Fruit fly (Drosophila melanogaster): ENCODE results near the gene wus.

Gene wus

DNA sequence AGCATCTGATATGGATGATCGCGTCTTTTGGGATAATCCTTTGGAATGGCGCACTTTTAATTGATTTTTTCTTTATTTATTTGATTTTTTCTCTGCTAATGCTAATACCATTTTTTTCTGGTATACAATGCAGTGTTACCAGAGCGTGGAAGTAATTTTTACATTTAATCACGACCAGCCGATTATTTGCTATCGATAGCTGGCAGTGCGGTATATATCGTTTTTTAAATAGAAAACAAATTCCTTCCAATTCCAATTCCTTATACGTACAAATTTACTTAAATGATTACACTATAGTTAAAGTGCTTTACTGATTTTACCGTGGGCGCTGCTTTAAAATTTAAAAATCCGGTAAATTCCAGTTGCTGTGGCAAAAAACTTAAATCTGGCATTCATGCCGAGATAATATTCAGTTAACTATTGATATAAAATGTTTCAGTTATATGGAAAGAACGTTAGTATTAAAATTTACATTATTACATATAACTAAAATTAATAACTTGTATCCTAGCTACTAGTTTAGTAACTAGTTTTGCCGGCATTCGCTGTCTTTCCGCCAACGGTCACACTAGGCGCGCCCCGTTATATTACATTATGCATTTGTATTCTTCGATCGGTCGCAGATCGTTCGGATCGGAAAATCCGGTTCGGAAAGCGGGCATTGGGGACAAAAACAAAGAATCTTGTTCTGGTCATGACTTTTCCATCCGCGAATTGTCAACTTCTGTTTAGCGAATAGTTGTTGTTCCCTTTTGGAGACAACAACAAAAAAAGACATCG is 2.3 kb upstream of the wus start, which contains the start of the genes CG13001 and RhoGAP15B (continued):
- TF ChIP-seq CG11294 (GFP tag; IDR thresholded peaks at IDR 0.05) (no peak), CG31627 (GFP tag; optimal IDR thresholded peaks at IDR 0.05) (no peak), CG6808 (GFP tag; optimal IDR thresholded peaks at IDR 0.05) (no peak), Eip93F (GFP tag; optimal IDR thresholded peaks at IDR 0.05) (no peak), Eip78C (GFP tag) (peak; percentile 29), CG8319 (GFP tag; optimal IDR thresholded peaks at IDR 0.05) (no peak), CG8119 (GFP tag; IDR thresholded peaks at IDR 0.05) (no peak), net (GFP tag; optimal IDR thresholded peaks at IDR 0.05) (no peak), Ets96B (tag; optimal IDR thresholded peaks at IDR 0.05) (peak; percentile 2), svp (GFP tag) (no peak), cyc (GFP tag; optimal IDR thresholded peaks at IDR 0.05) (no peak), esn (GFP tag; optimal IDR thresholded peaks at IDR 0.05) (no peak), CG10631 (GFP tag; optimal IDR thresholded peaks at IDR 0.05) (no peak), CG10669 (GFP tag; optimal IDR thresholded peaks at IDR 0.05) (no peak), CG7368 (GFP tag; optimal IDR thresholded peaks at IDR 0.05) (no peak), spab (GFP tag; optimal IDR thresholded peaks at IDR 0.05) (no peak)

DNA sequence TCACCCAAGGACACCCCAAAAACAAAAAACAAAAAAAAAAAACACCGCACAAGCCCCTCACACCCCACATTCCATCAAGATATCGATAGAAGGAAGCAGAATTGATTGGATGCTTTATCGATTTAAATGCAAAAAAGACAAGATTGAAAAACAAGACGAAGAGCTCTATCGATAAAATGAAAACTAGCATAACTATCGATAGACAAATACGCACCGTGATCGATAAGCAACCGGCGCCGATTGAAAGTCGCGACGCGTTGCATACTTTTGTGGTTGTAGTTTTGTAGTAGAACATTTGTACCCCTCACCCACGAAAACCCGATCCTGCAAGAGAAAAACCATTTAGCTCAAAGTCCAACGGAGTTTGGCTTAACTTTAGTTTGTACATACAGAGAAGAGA is 4.0 kb downstream of the wus start:
- TF ChIP-seq cyc (GFP tag; optimal IDR thresholded peaks at IDR 0.05): no peak

DNA sequence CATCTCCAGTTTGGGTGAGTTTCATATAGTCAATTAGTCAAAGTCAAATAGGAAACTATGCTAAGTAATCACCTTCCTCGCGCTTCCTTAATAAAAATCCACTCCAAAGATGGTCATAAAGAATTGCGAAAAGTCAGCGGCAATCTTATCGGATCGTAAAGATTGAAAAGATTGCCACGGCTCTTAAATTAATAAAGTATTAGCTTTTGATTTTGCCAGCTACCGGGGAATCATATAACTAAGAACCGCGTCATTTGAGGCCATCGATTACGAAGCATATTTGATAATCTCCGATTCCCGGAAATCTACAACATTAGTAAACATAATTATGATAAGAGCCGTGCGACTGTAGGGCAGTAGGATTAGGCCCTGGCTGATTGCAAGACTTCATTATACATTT is 6.2 kb downstream of the wus start:
- TF ChIP-seq pdm3 (GFP tag; optimal IDR thresholded peaks at IDR 0.05) (no peak), Eip93F (GFP tag; optimal IDR thresholded peaks at IDR 0.05) (no peak), Met (GFP tag; optimal IDR thresholded peaks at IDR 0.05) (no peak), CG8119 (GFP tag; IDR thresholded peaks at IDR 0.05) (no peak), ss (GFP tag; optimal IDR thresholded peaks at IDR 0.05) (no peak), CG9139 (GFP tag; optimal IDR thresholded peaks at IDR 0.05) (no peak), vri (GFP tag; optimal IDR thresholded peaks at IDR 0.05) (no peak), Hr39 (GFP tag; optimal IDR thresholded peaks at IDR 0.05) (no peak), CG6792 (GFP tag; optimal IDR thresholded peaks at IDR 0.05) (no peak), Sox15 (GFP tag; optimal IDR thresholded peaks at IDR 0.05) (no peak), Blimp-1 (GFP tag; optimal IDR thresholded peaks at IDR 0.05) (no peak), Sox102F (GFP tag; optimal IDR thresholded peaks at IDR 0.05) (no peak), Gug (GFP tag; IDR thresholded peaks at IDR 0.05) (no peak), svp (GFP tag) (no peak), CG32006 (GFP tag; optimal IDR thresholded peaks at IDR 0.05) (no peak), Smox (GFP tag; optimal IDR thresholded peaks at IDR 0.05) (no peak), OdsH (GFP tag; optimal IDR thresholded peaks at IDR 0.05) (no peak), CG6276 (GFP tag; optimal IDR thresholded peaks at IDR 0.05) (no peak)

DNA sequence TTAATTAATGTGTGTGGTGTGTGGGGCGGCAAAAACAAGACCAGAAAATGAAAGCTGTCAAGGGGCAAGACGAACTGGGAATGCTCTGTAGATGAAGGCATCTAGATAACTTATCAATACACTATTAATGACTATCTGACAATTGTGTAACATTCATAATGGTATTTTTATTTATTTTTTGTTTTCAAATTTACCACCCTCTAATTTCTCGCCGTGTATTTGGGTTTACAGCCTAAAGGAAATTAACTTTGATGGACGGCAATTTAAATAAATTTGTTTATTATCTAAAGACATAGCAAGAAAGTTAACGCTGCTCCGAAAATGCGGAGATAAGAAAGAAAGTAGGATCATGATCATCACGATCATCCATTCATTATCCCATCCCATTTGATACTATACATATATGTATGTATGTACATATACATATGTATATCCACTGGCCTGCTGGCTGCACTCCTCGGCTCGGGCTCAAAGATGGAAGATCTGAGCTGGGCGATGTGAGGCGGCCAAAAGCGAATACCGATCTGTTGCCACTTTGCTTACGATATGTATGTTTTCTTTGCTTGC is 7.8 kb downstream of the wus start:
- peak; percentile 19 for TF ChIP-seq cyc (GFP tag; optimal IDR thresholded peaks at IDR 0.05)
- peak in 1 of 2 experiments; percentile 23 for TF ChIP-seq salr (GFP tag; optimal IDR thresholded peaks at IDR 0.05)
- peak; percentile 39; the same call in 1 of the 3 replicates for TF ChIP-seq eg (GFP tag; IDR thresholded peaks at IDR 0.05)
- TF ChIP-seq pdm3 (GFP tag; optimal IDR thresholded peaks at IDR 0.05): peak; percentile 29
- no peak for TF ChIP-seq CG16779 (tag; optimal IDR thresholded peaks at IDR 0.05)
- no peak for TF ChIP-seq CG10669 (GFP tag; optimal IDR thresholded peaks at IDR 0.05)
- TF ChIP-seq CG1621 (tag; optimal IDR thresholded peaks at IDR 0.05): no peak
- no peak for TF ChIP-seq CG6808 (GFP tag; optimal IDR thresholded peaks at IDR 0.05)
- peak; percentile 14 for TF ChIP-seq acj6 (GFP tag; optimal IDR thresholded peaks at IDR 0.05)
- peak; percentile 27 for TF ChIP-seq Smox (GFP tag; optimal IDR thresholded peaks at IDR 0.05)
- peak; percentile 6 for TF ChIP-seq CG3919 (GFP tag; optimal IDR thresholded peaks at IDR 0.05)
- TF ChIP-seq CG10631 (GFP tag; optimal IDR thresholded peaks at IDR 0.05): peak; percentile 4
- TF ChIP-seq Sox15 (GFP tag; optimal IDR thresholded peaks at IDR 0.05): no peak
- TF ChIP-seq CG6792 (GFP tag; optimal IDR thresholded peaks at IDR 0.05): no peak
- TF ChIP-seq dac (GFP tag; optimal IDR thresholded peaks at IDR 0.05): no peak
- no peak for TF ChIP-seq Eip93F (GFP tag; optimal IDR thresholded peaks at IDR 0.05)
- TF ChIP-seq Blimp-1 (GFP tag; optimal IDR thresholded peaks at IDR 0.05): no peak
- no peak for TF ChIP-seq CG8319 (GFP tag; optimal IDR thresholded peaks at IDR 0.05)
- TF ChIP-seq Eip75B (GFP tag; optimal IDR thresholded peaks at IDR 0.05): peak; percentile 18
- peak; percentile 29 for TF ChIP-seq CG11762 (GFP tag; optimal IDR thresholded peaks at IDR 0.05; ENCODE audit: insufficient read depth)
- TF ChIP-seq Hr4 (GFP tag; optimal IDR thresholded peaks at IDR 0.05): peak; percentile 15
- TF ChIP-seq CG31627 (GFP tag; optimal IDR thresholded peaks at IDR 0.05): peak; percentile 26
- peak; percentile 11 for TF ChIP-seq lz (GFP tag; optimal IDR thresholded peaks at IDR 0.05)
- TF ChIP-seq CG32006 (GFP tag; optimal IDR thresholded peaks at IDR 0.05): peak; percentile 66
- no peak for TF ChIP-seq spab (GFP tag; optimal IDR thresholded peaks at IDR 0.05)

Measured in whole organism, prepupa.